Worm (Caenorhabditis elegans): ENCODE data around the gene bath-13.

The bath-13 gene

ce11 chrII:2480099-2480498 lies 41.8 kb downstream of the bath-13 start, which contains the start of gene F53G2.3:
F53G2.3 (plus strand) TSS chrII:2480399.
- TF ChIP-seq efl-3 (GFP tag; optimal IDR thresholded peaks at IDR 0.05) (no peak), tbx-2 (tag; optimal IDR thresholded peaks at IDR 0.05) (no peak), ceh-8 (GFP tag; optimal IDR thresholded peaks at IDR 0.05) (no peak), lir-3 (tag; optimal IDR thresholded peaks at IDR 0.05; ENCODE audit: poor library complexity) (no peak), nhr-237 (tag; optimal IDR thresholded peaks at IDR 0.05) (no peak), egl-13 (tag; optimal IDR thresholded peaks at IDR 0.05) (no peak), nhr-84 (tag; optimal IDR thresholded peaks at IDR 0.05) (no peak), F16B12.6 (tag; optimal IDR thresholded peaks at IDR 0.05) (no peak), vab-15 (tag; optimal IDR thresholded peaks at IDR 0.05) (no peak), irx-1 (tag; optimal IDR thresholded peaks at IDR 0.05) (no peak)

DNA sequence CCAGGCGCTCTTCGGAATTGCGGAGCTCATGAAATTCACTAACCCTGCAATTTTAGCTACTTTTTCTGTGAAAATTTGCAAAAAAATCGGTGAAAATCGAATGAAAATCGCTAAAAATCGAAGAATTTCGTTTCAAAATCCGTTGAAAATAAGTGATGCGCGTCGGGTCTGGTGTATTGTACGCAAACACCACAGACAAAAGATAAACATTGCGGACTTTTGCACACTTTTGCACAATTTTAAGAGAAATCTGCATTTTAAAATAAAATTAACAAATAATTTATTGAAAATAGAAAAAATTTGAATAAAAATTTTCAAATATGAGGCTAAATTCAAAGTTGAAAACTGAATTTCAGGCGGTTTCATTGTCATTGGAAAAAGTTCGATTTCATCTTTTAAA lies 42.8 kb downstream of the bath-13 start, which contains the start of gene F53G2.12:
Gene F53G2.12, minus strand, starts transcription at position 44 of the 400 bp plus-strand sequence.
- TF ChIP-seq ceh-90 (tag; optimal IDR thresholded peaks at IDR 0.05), result peak; percentile 2
- TF ChIP-seq efl-1 (optimal IDR thresholded peaks at IDR 0.05), result peak; percentile 36 to 47
- peak; percentile 54 to 95 for TF ChIP-seq efl-1 (GFP tag; optimal IDR thresholded peaks at IDR 0.05 in 1 of 2)
- no peak for TF ChIP-seq nhr-237 (tag; optimal IDR thresholded peaks at IDR 0.05)
- peak in 1 of 2 experiments; percentile 36 for TF ChIP-seq lin-35 (GFP tag; optimal IDR thresholded peaks at IDR 0.05)
- no peak for TF ChIP-seq efl-3 (GFP tag; optimal IDR thresholded peaks at IDR 0.05)
- TF ChIP-seq nhr-47 (tag; optimal IDR thresholded peaks at IDR 0.05), result no peak
- TF ChIP-seq mep-1 (tag; optimal IDR thresholded peaks at IDR 0.05), result peak; percentile 7
- no peak for TF ChIP-seq dsc-1 (tag; optimal IDR thresholded peaks at IDR 0.05)
- TF ChIP-seq aly-2 (tag; optimal IDR thresholded peaks at IDR 0.05), result no peak
- no peak for TF ChIP-seq egl-13 (tag; optimal IDR thresholded peaks at IDR 0.05)
- peak; percentile 6 to 57 (median 46) for TF ChIP-seq dpl-1 (GFP tag; optimal IDR thresholded peaks at IDR 0.05)
- no peak for TF ChIP-seq lin-13 (GFP tag; optimal IDR thresholded peaks at IDR 0.05)
- TF ChIP-seq ztf-11 (tag; optimal IDR thresholded peaks at IDR 0.05), result no peak
- TF ChIP-seq hlh-17 (GFP tag; optimal IDR thresholded peaks at IDR 0.05; ENCODE audit: borderline replicate concordance), result no peak
- TF ChIP-seq nhr-85 (tag), result no peak
- TF ChIP-seq pax-3 (tag; optimal IDR thresholded peaks at IDR 0.05), result no peak
- TF ChIP-seq ceh-88 (GFP tag; IDR thresholded peaks at IDR 0.05), result no peak
- TF ChIP-seq F16B12.6 (tag; optimal IDR thresholded peaks at IDR 0.05), result peak; percentile 82
- no peak for TF ChIP-seq zag-1 (tag; optimal IDR thresholded peaks at IDR 0.05)
- TF ChIP-seq mdl-1 (tag; optimal IDR thresholded peaks at IDR 0.05), result no peak
- no peak for TF ChIP-seq elt-2 (tag; optimal IDR thresholded peaks at IDR 0.05)
- no peak for TF ChIP-seq hlh-4 (tag; optimal IDR thresholded peaks at IDR 0.05)
- TF ChIP-seq nhr-84 (tag; optimal IDR thresholded peaks at IDR 0.05), result no peak
- no peak for TF ChIP-seq nhr-20 (tag; optimal IDR thresholded peaks at IDR 0.05)
- TF ChIP-seq lir-3 (tag; optimal IDR thresholded peaks at IDR 0.05; ENCODE audit: poor library complexity), result no peak
- TF ChIP-seq unc-98 (GFP tag; IDR thresholded peaks at IDR 0.05), result no peak
- no peak for TF ChIP-seq fkh-4 (tag; optimal IDR thresholded peaks at IDR 0.05; ENCODE audit: borderline replicate concordance)
- no peak for TF ChIP-seq aha-1 (tag; optimal IDR thresholded peaks at IDR 0.05)
- no peak for TF ChIP-seq unc-62 (GFP tag; optimal IDR thresholded peaks at IDR 0.05)
- peak; percentile 14 for TF ChIP-seq C04F5.9 (tag; optimal IDR thresholded peaks at IDR 0.05)
- no peak for TF ChIP-seq grh-1 (GFP tag; IDR thresholded peaks at IDR 0.05)
- no peak for TF ChIP-seq lin-15B (tag; optimal IDR thresholded peaks at IDR 0.05)
- no peak for TF ChIP-seq pag-3 (tag; optimal IDR thresholded peaks at IDR 0.05; ENCODE audit: borderline replicate concordance, insufficient read depth)
- TF ChIP-seq jun-1 (tag; optimal IDR thresholded peaks at IDR 0.05), result no peak
- peak; percentile 52 to 54 for TF ChIP-seq lsy-2 (tag; optimal IDR thresholded peaks at IDR 0.05)

ce11 chrII:2478543-2478942 lies 43.3 kb downstream of the bath-13 start, which contains the start of gene mnat-1:
mnat-1 (minus strand) TSS chrII:2478643.
- TF ChIP-seq lin-14 (GFP tag; optimal IDR thresholded peaks at IDR 0.05) (no peak), hlh-4 (tag; optimal IDR thresholded peaks at IDR 0.05) (no peak)

Data from whole organism, L1 larva.